Worm (Caenorhabditis elegans) whole organism, L4/young adult: ENCODE results near the gene ctps-1.

ENCODE experiments used
- W03F9.2 ChIP-seq: fragments of 150-350 bp; optimal IDR thresholded peaks from 2 replicates; lab custom pipeline; 2014; ENCODE audit warnings: missing biosample characterization, missing genetic modification characterization
- dao-5 ChIP-seq: sonication (generic microtip); optimal IDR thresholded peaks from 2 replicates; lab custom pipeline; 2016; ENCODE audit warnings: missing genotype, missing genetic modification characterization, moderate library complexity, missing compliant biosample characterization
- him-1 ChIP-seq: sonication (generic microtip); optimal IDR thresholded peaks from 2 replicates; lab custom pipeline; 2016; ENCODE audit warnings: missing genotype, missing genetic modification reagents, missing genetic modification characterization, missing compliant biosample characterization

Gene ctps-1

ce11 chrV:16781974-16782373 lies 12.7 kb upstream of the ctps-1 start:
- TF ChIP-seq him-1 (tag; lab: Kevin White, UChicago): no peak
- TF ChIP-seq dao-5: no peak
- TF ChIP-seq W03F9.2: no peak

- TF ChIP-seq dao-5: no peak
- no peak for TF ChIP-seq W03F9.2
- TF ChIP-seq him-1 (tag; lab: Kevin White, UChicago): no peak
Observed at ce11 chrV:16784806-16785205, 9.9 kb upstream of the ctps-1 start.

- TF ChIP-seq dao-5: no peak
- TF ChIP-seq him-1 (tag; lab: Kevin White, UChicago): no peak
- TF ChIP-seq W03F9.2: no peak
Observed at ce11 chrV:16786012-16786411, 8.7 kb upstream of the ctps-1 start.

- TF ChIP-seq him-1 (tag; lab: Kevin White, UChicago) (no peak), W03F9.2 (no peak), dao-5 (no peak)
Observed at ce11 chrV:16788967-16789366, 5.7 kb upstream of the ctps-1 start, which contains the start of gene immt-2. immt-2 (plus strand) TSS chrV:16789267.

- TF ChIP-seq him-1 (tag; lab: Kevin White, UChicago): no peak
- TF ChIP-seq W03F9.2: no peak
- no peak for TF ChIP-seq dao-5
Observed at ce11 chrV:16792717-16793116, 2.0 kb upstream of the ctps-1 start.

- TF ChIP-seq dao-5: no peak
- no peak for TF ChIP-seq W03F9.2
- TF ChIP-seq him-1 (tag; lab: Kevin White, UChicago): no peak
Observed at ce11 chrV:16793312-16793711, 1.4 kb upstream of the ctps-1 start.

- TF ChIP-seq dao-5 (no peak), him-1 (tag; lab: Kevin White, UChicago) (no peak)
Observed at ce11 chrV:16794079-16794478, 599 bp upstream of the ctps-1 start.

ce11 chrV:16800484-16800883 lies 5.8 kb downstream of the ctps-1 start:
- TF ChIP-seq dao-5: no peak
- no peak for TF ChIP-seq him-1 (tag; lab: Kevin White, UChicago)
- TF ChIP-seq W03F9.2: no peak

ce11 chrV:16802572-16802971 lies 7.9 kb downstream of the ctps-1 start, which contains the start of gene cand-1:
cand-1 (plus strand) TSS chrV:16802872.
- TF ChIP-seq dao-5 (no peak), him-1 (tag; lab: Kevin White, UChicago) (no peak), W03F9.2 (no peak)

ce11 chrV:16804795-16805194 lies 10.1 kb downstream of the ctps-1 start:
- TF ChIP-seq W03F9.2: no peak
- no peak for TF ChIP-seq dao-5
- no peak for TF ChIP-seq him-1 (tag; lab: Kevin White, UChicago)

ce11 chrV:16808168-16808567 lies 13.5 kb downstream of the ctps-1 start:
- TF ChIP-seq dao-5 (no peak), him-1 (tag; lab: Kevin White, UChicago) (no peak), W03F9.2 (no peak)

- TF ChIP-seq W03F9.2: no peak
- TF ChIP-seq dao-5: no peak
- TF ChIP-seq him-1 (tag; lab: Kevin White, UChicago): no peak
Observed at ce11 chrV:16811841-16812240, 17.2 kb downstream of the ctps-1 start.

- TF ChIP-seq him-1 (tag; lab: Kevin White, UChicago) (no peak), dao-5 (no peak), W03F9.2 (no peak)
Observed at ce11 chrV:16812371-16812770, 17.7 kb downstream of the ctps-1 start.

- TF ChIP-seq W03F9.2: no peak
- TF ChIP-seq dao-5: no peak
- TF ChIP-seq him-1 (tag; lab: Kevin White, UChicago): no peak
Observed at ce11 chrV:16814541-16815207, 20.0 kb downstream of the ctps-1 start.

ce11 chrV:16815261-16815660 lies 20.6 kb downstream of the ctps-1 start, which contains the start of gene T20B3.1:
T20B3.1 (plus strand) TSS chrV:16815561.
- TF ChIP-seq dao-5: no peak
- TF ChIP-seq W03F9.2: no peak
- TF ChIP-seq him-1 (tag; lab: Kevin White, UChicago): no peak

- TF ChIP-seq dao-5 (no peak), him-1 (tag; lab: Kevin White, UChicago) (no peak), W03F9.2 (no peak)
Observed at ce11 chrV:16816707-16817106, 22.0 kb downstream of the ctps-1 start.
